Worm (Caenorhabditis elegans) whole organism, L1 larva: ENCODE measurements around the gene dhhc-8.

Source experiments
- C16A3.4 ChIP-seq: fragments of 150-350 bp; optimal IDR thresholded peaks from 2 replicates; lab custom pipeline; 2014; ENCODE audit warnings: missing biosample characterization, missing genetic modification characterization
- C34B4.2 ChIP-seq: sonication (generic microtip); optimal IDR thresholded peaks from 2 replicates; lab custom pipeline; 2017; ENCODE audit warnings: mild to moderate bottlenecking, missing genetic modification characterization, missing compliant biosample characterization
- Y116A8C.19 ChIP-seq: sonication (generic microtip); optimal IDR thresholded peaks from 2 replicates; lab custom pipeline; 2016; ENCODE audit warnings: missing compliant biosample characterization, missing genetic modification characterization, borderline replicate concordance
- aha-1 ChIP-seq: fragments of 150-350 bp; optimal IDR thresholded peaks from 2 replicates; lab custom pipeline; 2014; ENCODE audit warnings: missing biosample characterization, missing genetic modification characterization
- aly-2 ChIP-seq: fragments of 150-350 bp; optimal IDR thresholded peaks from 2 replicates; lab custom pipeline; 2014; ENCODE audit warnings: missing biosample characterization, missing genetic modification characterization
- ama-1 ChIP-seq: fragments of 150-350 bp; optimal IDR thresholded peaks from 2 replicates; lab custom pipeline; 2014
- blmp-1 ChIP-seq: fragments of 150-350 bp; optimal IDR thresholded peaks from 2 replicates; lab custom pipeline; 2014; ENCODE audit warnings: missing biosample characterization, missing genetic modification characterization
- ceh-82 ChIP-seq, 3 experiments: fragments of 150-350 bp in 1 of 3; sonication (generic microtip) in 2 of 3; optimal IDR thresholded peaks; 2 replicates each; lab custom pipeline; 2014 to 2017; ENCODE audit warnings: missing biosample characterization in 3 of 3, missing genetic modification characterization in 3 of 3
- ceh-88 ChIP-seq: fragments of 200-800 bp; sonication (Bioruptor generic); IDR thresholded peaks from 2 replicates; pipeline ENCODE4 v1.3.6; 2022; ENCODE audit warnings: missing genetic modification characterization, missing compliant biosample characterization
- dpl-1 ChIP-seq, 3 experiments: fragments of 150-350 bp in 2 of 3; sonication (generic microtip) in 1 of 3; optimal IDR thresholded peaks; 2 replicates each; lab custom pipeline; 2014 to 2017; ENCODE audit warnings: missing biosample characterization in 3 of 3, missing genetic modification characterization in 3 of 3, missing genetic modification reagents in 3 of 3
- efl-1 ChIP-seq, 4 experiments: fragments of 150-350 bp; optimal IDR thresholded peaks in 3 of 4; peaks in 1 of 4; 1 replicate in 1 of 4; 2 replicates in 3 of 4; lab custom pipeline; 2014; ENCODE audit warnings: missing biosample characterization in 2 of 4, missing genetic modification characterization in 2 of 4, missing genetic modification reagents in 2 of 4
- efl-3 ChIP-seq: fragments of 200-800 bp; sonication (Bioruptor generic); optimal IDR thresholded peaks from 2 replicates; lab custom pipeline; 2018; ENCODE audit warnings: mild to moderate bottlenecking, missing genetic modification characterization, missing compliant biosample characterization
- egl-13 ChIP-seq: sonication (generic microtip); optimal IDR thresholded peaks from 2 replicates; lab custom pipeline; 2016; ENCODE audit warnings: missing genotype, missing genetic modification reagents, missing genetic modification characterization, missing compliant biosample characterization
- elt-2 ChIP-seq: sonication (generic microtip); optimal IDR thresholded peaks from 2 replicates; lab custom pipeline; 2016; ENCODE audit warnings: missing genetic modification characterization, mild to moderate bottlenecking, inconsistent platforms, missing compliant biosample characterization, missing genetic modification reagents
- elt-3 ChIP-seq, 6 experiments: fragments of 150-350 bp in 1 of 6; sonication (generic microtip); optimal IDR thresholded peaks; 2 replicates each; lab custom pipeline; 2017 to 2018; ENCODE audit warnings: missing biosample characterization in 6 of 6, missing genetic modification characterization in 6 of 6, inconsistent platforms in 1 of 6
- ets-5 ChIP-seq: fragments of 200-800 bp; sonication (Bioruptor generic); IDR thresholded peaks from 2 replicates; pipeline ENCODE4 v1.3.6; 2022; ENCODE audit warnings: missing genetic modification characterization, missing compliant biosample characterization
- fkh-10 ChIP-seq: sonication (generic microtip); optimal IDR thresholded peaks from 2 replicates; lab custom pipeline; 2017; ENCODE audit warnings: missing biosample characterization, missing genetic modification reagents, missing genetic modification characterization
- fkh-4 ChIP-seq: sonication (generic microtip); optimal IDR thresholded peaks from 2 replicates; lab custom pipeline; 2016; ENCODE audit warnings: missing compliant biosample characterization, missing genetic modification characterization, borderline replicate concordance
- hlh-4 ChIP-seq: sonication (generic microtip); optimal IDR thresholded peaks from 2 replicates; lab custom pipeline; 2016; ENCODE audit warnings: mild to moderate bottlenecking, missing genetic modification characterization, missing compliant biosample characterization
- hpl-2 ChIP-seq: fragments of 150-350 bp; optimal IDR thresholded peaks from 2 replicates; lab custom pipeline; 2014; ENCODE audit warnings: missing biosample characterization, missing genetic modification reagents, missing genetic modification characterization
- irx-1 ChIP-seq: sonication (generic microtip); optimal IDR thresholded peaks from 2 replicates; lab custom pipeline; 2016; ENCODE audit warnings: missing genetic modification characterization, missing compliant biosample characterization
- isw-1 ChIP-seq: fragments of 200-800 bp; sonication (Bioruptor generic); IDR thresholded peaks from 2 replicates; pipeline ENCODE4 v1.3.6; 2022; ENCODE audit warnings: missing genetic modification characterization, missing compliant biosample characterization
- jun-1 ChIP-seq: fragments of 150-350 bp; optimal IDR thresholded peaks from 2 replicates; lab custom pipeline; 2014; ENCODE audit warnings: missing biosample characterization, missing genetic modification reagents, missing genetic modification characterization
- lin-14 ChIP-seq: fragments of 200-800 bp; sonication (Bioruptor generic); optimal IDR thresholded peaks from 2 replicates; lab custom pipeline; 2018; ENCODE audit warnings: mild to moderate bottlenecking, missing genetic modification characterization, moderate library complexity, missing compliant biosample characterization
- lin-15B ChIP-seq: fragments of 150-350 bp; sonication (generic microtip); optimal IDR thresholded peaks from 3 replicates; lab custom pipeline; 2014; ENCODE audit warnings: missing biosample characterization, missing genetic modification characterization
- lin-35 ChIP-seq, 2 experiments: fragments of 150-350 bp; optimal IDR thresholded peaks; 2 replicates each; lab custom pipeline; 2014; ENCODE audit warnings: missing biosample characterization in 2 of 2, missing genetic modification characterization in 2 of 2, missing genetic modification reagents in 2 of 2
- lir-3 ChIP-seq: sonication (generic microtip); optimal IDR thresholded peaks from 2 replicates; lab custom pipeline; 2016; ENCODE audit warnings: mild to moderate bottlenecking, missing genetic modification characterization, moderate library complexity, missing compliant biosample characterization; ENCODE audit not compliant: poor library complexity
- mab-9 ChIP-seq: fragments of 200-800 bp; sonication (Bioruptor generic); IDR thresholded peaks from 2 replicates; pipeline ENCODE4 v1.3.6; 2022; ENCODE audit warnings: missing genetic modification reagents, missing genetic modification characterization, missing compliant biosample characterization
- mep-1 ChIP-seq: fragments of 150-350 bp; optimal IDR thresholded peaks from 2 replicates; lab custom pipeline; 2014; ENCODE audit warnings: missing biosample characterization, missing genetic modification characterization
- nhr-11 ChIP-seq: fragments of 150-350 bp; optimal IDR thresholded peaks from 2 replicates; lab custom pipeline; 2014; ENCODE audit warnings: missing biosample characterization, missing genetic modification characterization
- nhr-19 ChIP-seq: fragments of 200-800 bp; sonication (Bioruptor generic); conservative IDR thresholded peaks from 2 replicates; pipeline ENCODE4 v1.3.6; 2022; ENCODE audit warnings: missing genetic modification characterization, missing compliant biosample characterization
- nhr-237 ChIP-seq: fragments of 150-350 bp; optimal IDR thresholded peaks from 2 replicates; lab custom pipeline; 2014; ENCODE audit warnings: missing biosample characterization, missing genetic modification characterization
- nhr-47 ChIP-seq: sonication (generic microtip); optimal IDR thresholded peaks from 2 replicates; lab custom pipeline; 2016; ENCODE audit warnings: mild to moderate bottlenecking, missing genetic modification characterization, moderate library complexity, missing compliant biosample characterization
- nhr-76 ChIP-seq: sonication (generic microtip); optimal IDR thresholded peaks from 2 replicates; lab custom pipeline; 2017; ENCODE audit warnings: missing biosample characterization, missing genetic modification characterization
- nhr-84 ChIP-seq: sonication (generic microtip); optimal IDR thresholded peaks from 2 replicates; lab custom pipeline; 2017; ENCODE audit warnings: missing biosample characterization, missing genetic modification characterization
- nhr-85 ChIP-seq: sonication (generic microtip); peaks from one replicate; lab custom pipeline; 2016; ENCODE audit warnings: missing genetic modification characterization, inconsistent platforms, missing compliant biosample characterization
- nhr-90 ChIP-seq: sonication (generic microtip); optimal IDR thresholded peaks from 2 replicates; lab custom pipeline; 2016; ENCODE audit warnings: mild to moderate bottlenecking, missing genetic modification characterization, missing compliant biosample characterization; ENCODE audit not compliant: poor library complexity
- pag-3 ChIP-seq: sonication (generic microtip); optimal IDR thresholded peaks from 2 replicates; lab custom pipeline; 2017; ENCODE audit warnings: missing genetic modification characterization, mild to moderate bottlenecking, missing compliant biosample characterization, antibody characterized with exemption, borderline replicate concordance; ENCODE audit not compliant: insufficient read depth
- pqm-1 ChIP-seq: sonication (generic microtip); optimal IDR thresholded peaks from 3 replicates; lab custom pipeline; 2017; ENCODE audit warnings: missing biosample characterization, missing genetic modification characterization
- skn-1 ChIP-seq: fragments of 150-350 bp; optimal IDR thresholded peaks from 2 replicates; lab custom pipeline; 2014; ENCODE audit warnings: missing biosample characterization, missing genetic modification characterization
- snpc-4 ChIP-seq: fragments of 150-350 bp; optimal IDR thresholded peaks from 2 replicates; lab custom pipeline; 2014; ENCODE audit warnings: missing biosample characterization, missing genetic modification characterization
- snu-23 ChIP-seq: sonication (generic microtip); optimal IDR thresholded peaks from 2 replicates; lab custom pipeline; 2016; ENCODE audit warnings: missing genetic modification characterization, missing compliant biosample characterization
- sptf-1 ChIP-seq: fragments of 150-350 bp; optimal IDR thresholded peaks from 2 replicates; lab custom pipeline; 2014; ENCODE audit warnings: missing biosample characterization, missing genetic modification characterization
- swsn-7 ChIP-seq: sonication (generic microtip); optimal IDR thresholded peaks from 2 replicates; lab custom pipeline; 2016; ENCODE audit warnings: missing genetic modification characterization, missing compliant biosample characterization
- tbx-2 ChIP-seq: sonication (generic microtip); optimal IDR thresholded peaks from 2 replicates; lab custom pipeline; 2016; ENCODE audit warnings: missing genetic modification characterization, missing compliant biosample characterization
- tlp-1 ChIP-seq: fragments of 150-350 bp; optimal IDR thresholded peaks from 2 replicates; lab custom pipeline; 2014; ENCODE audit warnings: missing biosample characterization, missing genetic modification characterization
- unc-30 ChIP-seq: sonication (generic microtip); optimal IDR thresholded peaks from 2 replicates; lab custom pipeline; 2017; ENCODE audit warnings: missing biosample characterization, missing genetic modification characterization
- unc-62 ChIP-seq: fragments of 150-350 bp; optimal IDR thresholded peaks from 2 replicates; lab custom pipeline; 2014; ENCODE audit warnings: missing biosample characterization, missing genetic modification reagents, missing genetic modification characterization
- unc-98 ChIP-seq: fragments of 200-800 bp; sonication (Bioruptor generic); IDR thresholded peaks from 2 replicates; pipeline ENCODE4 v1.3.6; 2022; ENCODE audit warnings: missing genetic modification characterization, missing compliant biosample characterization
- vab-15 ChIP-seq: sonication (generic microtip); optimal IDR thresholded peaks from 2 replicates; lab custom pipeline; 2017; ENCODE audit warnings: missing genotype, mild to moderate bottlenecking, missing genetic modification characterization, missing compliant biosample characterization
- xbp-1 ChIP-seq: sonication (generic microtip); optimal IDR thresholded peaks from 2 replicates; lab custom pipeline; 2016; ENCODE audit warnings: missing genetic modification characterization, missing compliant biosample characterization
- ztf-11 ChIP-seq, 2 experiments: sonication (generic microtip); optimal IDR thresholded peaks; 2 replicates each; lab custom pipeline; 2016 to 2017; ENCODE audit warnings: missing genetic modification characterization in 2 of 2, missing biosample characterization in 1 of 2, missing compliant biosample characterization in 1 of 2
- ztf-4 ChIP-seq: fragments of 150-350 bp; optimal IDR thresholded peaks from 2 replicates; lab custom pipeline; 2014; ENCODE audit warnings: missing biosample characterization, missing genetic modification characterization

The dhhc-8 gene

DNA sequence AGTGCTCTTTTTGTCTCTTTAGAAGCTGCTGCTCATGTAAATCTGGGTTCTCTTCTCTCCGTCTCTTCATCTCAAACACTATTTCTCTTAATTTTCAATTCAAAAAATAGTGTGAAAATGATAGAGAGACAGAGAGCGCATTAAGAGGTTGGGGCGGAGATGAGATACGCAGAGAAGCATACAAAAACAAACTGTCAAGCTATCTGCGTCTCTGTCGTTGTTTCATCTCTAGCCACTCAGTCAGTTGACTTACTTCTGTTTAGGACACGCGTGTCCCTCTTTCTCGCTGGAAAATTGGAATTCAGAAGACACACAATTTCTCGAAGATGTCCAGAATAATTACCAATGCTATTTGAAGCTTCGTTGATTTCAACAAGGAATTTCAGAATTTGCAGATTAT, 46.3 kb upstream of the dhhc-8 start (continued):
- TF ChIP-seq dpl-1 (GFP tag; optimal IDR thresholded peaks at IDR 0.05; lab: Kevin White, UChicago) (peak; percentile 65 to 75 (median 73)), lir-3 (tag; lab: Kevin White, UChicago) (peak; percentile 88), blmp-1 (tag; lab: Kevin White, UChicago) (peak; percentile 55), ama-1 (lab: Kevin White, UChicago) (peak; percentile 93), C34B4.2 (tag; lab: Kevin White, UChicago) (no peak), irx-1 (tag; lab: Kevin White, UChicago) (peak; percentile 94), ztf-4 (peak; percentile 96), C16A3.4 (peak; percentile 86), unc-30 (tag; lab: Kevin White, UChicago) (peak; percentile 48), efl-3 (GFP tag; lab: Kevin White, UChicago) (no peak), hpl-2 (GFP tag; lab: Kevin White, UChicago) (peak; percentile 91), elt-2 (tag; lab: Kevin White, UChicago) (peak; percentile 79), nhr-47 (tag; lab: Kevin White, UChicago) (peak; percentile 98), snu-23 (GFP tag; lab: Kevin White, UChicago) (peak; percentile 98), ets-5 (no peak), swsn-7 (tag; lab: Kevin White, UChicago) (peak; percentile 97), mab-9 (GFP tag; lab: Robert Waterston, UW) (peak; percentile 85), efl-1 (optimal IDR thresholded peaks at IDR 0.05; lab: Kevin White, UChicago) (peak; percentile 90 to 96), efl-1 (GFP tag; optimal IDR thresholded peaks at IDR 0.05 in 1 of 2; lab: Kevin White, UChicago) (peak; percentile 68 to 97), pqm-1 (tag; lab: Kevin White, UChicago) (no peak), egl-13 (tag; lab: Kevin White, UChicago) (peak; percentile 94), tbx-2 (tag; lab: Kevin White, UChicago) (peak; percentile 99), nhr-237 (tag; lab: Kevin White, UChicago) (peak; percentile 83), ceh-82 (tag; optimal IDR thresholded peaks at IDR 0.05; lab: Kevin White, UChicago) (peak; percentile 76 to 95 (median 91)), aly-2 (tag; lab: Kevin White, UChicago) (peak; percentile 93), xbp-1 (tag; lab: Kevin White, UChicago) (peak; percentile 91), nhr-90 (tag; lab: Kevin White, UChicago) (peak; percentile 91), fkh-4 (tag; lab: Kevin White, UChicago) (peak; percentile 74), ztf-11 (tag; optimal IDR thresholded peaks at IDR 0.05; lab: Kevin White, UChicago) (peak in 1 of 2 experiments; percentile 82), skn-1 (peak; percentile 82), pag-3 (no peak), Y116A8C.19 (tag; lab: Kevin White, UChicago) (no peak), nhr-84 (no peak), lin-15B (tag; lab: Kevin White, UChicago) (peak; percentile 49), lin-35 (GFP tag; optimal IDR thresholded peaks at IDR 0.05; lab: Kevin White, UChicago) (peak; percentile 87 to 91), aha-1 (tag; lab: Kevin White, UChicago) (peak; percentile 54), sptf-1 (tag; lab: Kevin White, UChicago) (no peak), lin-14 (GFP tag; lab: Kevin White, UChicago) (peak; percentile 99), elt-3 (tag; optimal IDR thresholded peaks at IDR 0.05; lab: Kevin White, UChicago) (peak in 2 of 6 experiments; percentile 71 to 83), jun-1 (tag; lab: Kevin White, UChicago) (peak; percentile 94), tlp-1 (no peak), hlh-4 (no peak), isw-1 (GFP tag; lab: Robert Waterston, UW) (peak; percentile 80), unc-98 (GFP tag; lab: Robert Waterston, UW) (no peak), nhr-85 (tag; lab: Kevin White, UChicago) (peak; percentile 99), nhr-76 (peak; percentile 50), nhr-11 (tag; lab: Kevin White, UChicago) (peak; percentile 95), unc-62 (GFP tag; lab: Kevin White, UChicago) (peak; percentile 10), ceh-88 (peak; percentile 67), fkh-10 (GFP tag; lab: Kevin White, UChicago) (peak; percentile 97), mep-1 (tag; lab: Kevin White, UChicago) (peak; percentile 97), nhr-19 (GFP tag; lab: Robert Waterston, UW) (peak; percentile 94), vab-15 (tag; lab: Kevin White, UChicago) (no peak), snpc-4 (tag; lab: Kevin White, UChicago) (peak; percentile 82)
